Fruit fly (Drosophila melanogaster) Kc167 (cell line): Measurements from ENCODE around the gene CG5235.

ENCODE experiments used
- Myc ChIP-seq: fragments of >200 bp; optimal IDR thresholded peaks from 2 replicates; lab custom pipeline; 2017; ENCODE audit warnings: missing external identifiers
- Sin3A ChIP-seq: fragments of >200 bp; optimal IDR thresholded peaks from 2 replicates; lab custom pipeline; 2018; ENCODE audit warnings: missing external identifiers
- h ChIP-seq: fragments of >200 bp; optimal IDR thresholded peaks from 3 replicates; lab custom pipeline; 2018; ENCODE audit warnings: missing external identifiers
- insv ChIP-seq: fragments of >200 bp; optimal IDR thresholded peaks from 3 replicates; lab custom pipeline; 2018; ENCODE audit warnings: missing external identifiers
- psq ChIP-seq: fragments of >200 bp; optimal IDR thresholded peaks from 2 replicates; lab custom pipeline; 2017; ENCODE audit warnings: missing external identifiers
- ttk ChIP-seq: sonication (Bioruptor generic); optimal IDR thresholded peaks from 2 replicates; lab custom pipeline; 2017; ENCODE audit warnings: missing external identifiers

CG5235 gene

DNA sequence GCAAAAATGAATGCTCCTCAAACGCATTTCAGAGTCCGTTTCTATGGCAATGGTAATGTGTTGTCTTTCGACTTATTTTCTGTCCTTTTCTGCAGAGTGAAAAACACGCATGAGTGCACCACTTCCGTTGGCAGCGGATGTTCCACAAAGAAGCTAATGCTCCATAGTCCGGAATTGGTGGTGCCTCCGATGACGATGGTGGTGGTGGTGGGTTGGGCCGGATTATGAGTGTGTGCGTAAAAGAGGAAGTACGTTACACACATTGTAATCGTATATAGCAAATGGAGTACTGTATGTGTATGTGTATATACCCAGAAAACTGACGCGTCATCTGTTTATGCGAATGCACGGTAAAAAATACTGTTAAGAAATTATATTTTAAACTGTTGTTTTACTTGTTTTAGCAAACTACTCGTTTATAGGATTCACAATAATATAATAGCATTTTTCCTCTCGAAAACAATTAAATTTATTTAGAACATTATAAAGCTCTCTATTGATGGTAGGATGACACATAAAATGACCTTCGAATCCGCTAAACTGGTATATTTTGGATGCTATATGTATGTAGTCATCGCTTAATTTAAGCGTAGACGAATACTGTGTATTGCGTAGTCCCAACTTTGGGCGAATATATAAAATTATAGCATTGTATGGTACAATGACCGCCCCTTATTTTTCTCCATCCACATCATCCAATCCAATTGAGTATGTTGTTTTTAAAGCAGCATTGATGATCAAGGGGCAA is 44.9 kb downstream of the CG5235 start:
- TF ChIP-seq Myc (lab: Kevin White, UChicago): no peak
- no peak for TF ChIP-seq insv (lab: Kevin White, UChicago)
- TF ChIP-seq Sin3A (lab: Kevin White, UChicago): no peak
- TF ChIP-seq ttk (lab: Kevin White, UChicago): no peak
- TF ChIP-seq psq: no peak

- no peak for TF ChIP-seq Sin3A (lab: Kevin White, UChicago)
- no peak for TF ChIP-seq insv (lab: Kevin White, UChicago)
- no peak for TF ChIP-seq h
- TF ChIP-seq psq: no peak
- no peak for TF ChIP-seq ttk (lab: Kevin White, UChicago)
Measured at dm6 chr3L:16043782-16044352, 46.3 kb downstream of the CG5235 start.

dm6 chr3L:16043045-16043781 is 47.0 kb downstream of the CG5235 start:
- TF ChIP-seq Sin3A (lab: Kevin White, UChicago) (no peak), ttk (lab: Kevin White, UChicago) (no peak), h (no peak), psq (no peak), insv (lab: Kevin White, UChicago) (no peak), Myc (lab: Kevin White, UChicago) (no peak)

dm6 chr3L:16042640-16043039 is 47.6 kb downstream of the CG5235 start:
- TF ChIP-seq h (no peak), insv (lab: Kevin White, UChicago) (no peak), Myc (lab: Kevin White, UChicago) (no peak), Sin3A (lab: Kevin White, UChicago) (no peak), ttk (lab: Kevin White, UChicago) (no peak), psq (no peak)

DNA sequence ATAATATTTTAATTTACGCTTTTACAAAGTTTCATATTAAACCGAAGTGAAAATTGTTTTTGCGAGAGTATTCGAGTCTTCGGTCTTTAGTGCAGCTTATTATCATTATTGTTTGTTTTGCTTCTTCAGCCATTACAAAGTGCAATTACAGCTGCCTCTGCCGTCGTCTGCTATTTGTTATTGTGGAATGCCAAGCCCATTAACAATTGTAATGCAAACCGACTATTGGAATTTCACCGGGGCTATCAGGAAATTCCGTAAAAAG is 48.2 kb downstream of the CG5235 start:
- no peak for TF ChIP-seq h
- TF ChIP-seq ttk (lab: Kevin White, UChicago): no peak
- TF ChIP-seq insv (lab: Kevin White, UChicago): no peak

dm6 chr3L:16041260-16042079 is 48.7 kb downstream of the CG5235 start:
- TF ChIP-seq insv (lab: Kevin White, UChicago) (no peak), psq (no peak), Myc (lab: Kevin White, UChicago) (no peak), Sin3A (lab: Kevin White, UChicago) (no peak), ttk (lab: Kevin White, UChicago) (no peak), h (no peak)

- TF ChIP-seq ttk (lab: Kevin White, UChicago) (no peak), Myc (lab: Kevin White, UChicago) (no peak), insv (lab: Kevin White, UChicago) (no peak), Sin3A (lab: Kevin White, UChicago) (no peak), psq (no peak), h (no peak)
Measured at dm6 chr3L:16040389-16040788, 49.8 kb downstream of the CG5235 start.

DNA sequence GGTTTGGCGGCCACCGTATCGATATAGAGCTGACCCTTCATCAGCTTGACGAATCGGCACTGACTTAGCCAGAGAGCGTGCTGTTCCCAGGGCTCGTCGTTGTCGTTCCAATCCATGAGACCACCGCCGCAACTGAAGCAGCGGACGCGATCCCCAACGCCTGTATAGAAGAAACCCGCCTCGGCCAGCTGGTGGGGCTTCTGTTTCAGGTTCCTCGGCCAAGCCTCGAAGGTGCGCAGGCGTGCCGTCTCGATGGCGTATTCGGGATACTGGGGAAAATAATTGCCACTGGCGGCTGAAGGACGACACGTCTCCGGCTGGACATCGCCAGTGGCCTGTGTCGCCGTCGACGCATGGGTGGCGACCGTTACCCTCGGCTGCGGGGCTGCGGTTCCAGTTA is 51.1 kb downstream of the CG5235 start:
- TF ChIP-seq Sin3A (lab: Kevin White, UChicago) (no peak), h (no peak)

- TF ChIP-seq h (no peak), psq (no peak), ttk (lab: Kevin White, UChicago) (no peak), Myc (lab: Kevin White, UChicago) (no peak), insv (lab: Kevin White, UChicago) (no peak), Sin3A (lab: Kevin White, UChicago) (no peak)
Measured at dm6 chr3L:16037690-16038332, 52.4 kb downstream of the CG5235 start.
